Worm (Caenorhabditis elegans) whole organism, L2 larva: Measurements from ENCODE around the gene srh-2.

Source experiments
- gmeb-1 ChIP-seq: fragments of 150-350 bp; optimal IDR thresholded peaks from 2 replicates; lab custom pipeline; 2014; ENCODE audit warnings: missing biosample characterization, missing genetic modification characterization
- lin-13 ChIP-seq: fragments of 150-350 bp; optimal IDR thresholded peaks from 2 replicates; lab custom pipeline; 2014; ENCODE audit warnings: missing biosample characterization, missing genetic modification reagents, missing genetic modification characterization

- no peak for TF ChIP-seq lin-13
- no peak for TF ChIP-seq gmeb-1 (tag; lab: Kevin White, UChicago)
Measured at ce11 chrV:725807-726572, 2.1 kb upstream of the srh-2 start.
